Worm (Caenorhabditis elegans) whole organism, L4 larva: ENCODE results near the gene F01D5.7.

Experiments
- D1046.2 ChIP-seq: fragments of 200-800 bp; sonication (Bioruptor generic); IDR thresholded peaks from 2 replicates; pipeline ENCODE4 v1.3.6; 2022; ENCODE audit warnings: missing genetic modification characterization, missing compliant biosample characterization
- F10B5.3 ChIP-seq: sonication (generic microtip); optimal IDR thresholded peaks from 2 replicates; lab custom pipeline; 2016; ENCODE audit warnings: mild to moderate bottlenecking, missing genetic modification characterization, missing compliant biosample characterization
- F49E8.2 ChIP-seq: sonication (generic microtip); optimal IDR thresholded peaks from 2 replicates; lab custom pipeline; 2016; ENCODE audit warnings: missing compliant biosample characterization, mild to moderate bottlenecking, missing genetic modification characterization, borderline replicate concordance
- ZK546.5 ChIP-seq, 2 experiments: sonication (generic microtip); optimal IDR thresholded peaks; 2 replicates each; lab custom pipeline; 2017; ENCODE audit warnings: missing biosample characterization in 2 of 2, missing genetic modification characterization in 2 of 2
- aha-1 ChIP-seq: fragments of 150-350 bp; peaks from one replicate; lab custom pipeline; 2014; ENCODE audit warnings: missing biosample characterization, missing genetic modification characterization
- aly-2 ChIP-seq: sonication (generic microtip); optimal IDR thresholded peaks from 2 replicates; lab custom pipeline; 2018; ENCODE audit warnings: missing biosample characterization, missing genetic modification characterization
- ceh-28 ChIP-seq: fragments of 150-350 bp; optimal IDR thresholded peaks from 2 replicates; lab custom pipeline; 2014; ENCODE audit warnings: missing biosample characterization, missing genetic modification reagents, missing genetic modification characterization
- ceh-32 ChIP-seq: sonication (generic microtip); optimal IDR thresholded peaks from 2 replicates; lab custom pipeline; 2016; ENCODE audit warnings: mild to moderate bottlenecking, missing genetic modification characterization, missing compliant biosample characterization; ENCODE audit not compliant: poor library complexity
- ces-1 ChIP-seq: fragments of 150-350 bp; sonication (generic microtip); optimal IDR thresholded peaks from 4 replicates; lab custom pipeline; 2014; ENCODE audit warnings: missing biosample characterization, missing genetic modification reagents, missing genetic modification characterization
- daf-12 ChIP-seq: fragments of 150-350 bp; optimal IDR thresholded peaks from 2 replicates; lab custom pipeline; 2014; ENCODE audit warnings: missing biosample characterization, missing genetic modification reagents, missing genetic modification characterization
- daf-16 ChIP-seq, 3 experiments: sonication (generic microtip); optimal IDR thresholded peaks; 2 replicates each; lab custom pipeline; 2016 to 2017; ENCODE audit warnings: missing genetic modification characterization in 3 of 3, missing genetic modification reagents in 3 of 3, mild to moderate bottlenecking in 2 of 3, missing compliant biosample characterization in 2 of 3, missing biosample characterization in 1 of 3, moderate library complexity in 1 of 3
- daf-8 ChIP-seq: fragments of 200-800 bp; sonication (Bioruptor generic); IDR thresholded peaks from 2 replicates; pipeline ENCODE4 v1.3.6; 2022; ENCODE audit warnings: missing genetic modification characterization, missing compliant biosample characterization
- dmd-6 ChIP-seq: fragments of 200-800 bp; sonication (Bioruptor generic); IDR thresholded peaks from 2 replicates; pipeline ENCODE4 v1.3.6; 2022; ENCODE audit warnings: missing genetic modification reagents, missing genetic modification characterization, missing compliant biosample characterization
- dmd-9 ChIP-seq: fragments of 200-800 bp; sonication (Bioruptor generic); IDR thresholded peaks from 2 replicates; pipeline ENCODE4 v1.3.6; 2022; ENCODE audit warnings: missing genetic modification reagents, missing genetic modification characterization, missing compliant biosample characterization
- egl-43 ChIP-seq: fragments of 200-800 bp; sonication (Bioruptor generic); IDR thresholded peaks from 2 replicates; pipeline ENCODE4 v1.3.6; 2022; ENCODE audit warnings: missing genetic modification reagents, missing genetic modification characterization, missing compliant biosample characterization
- hlh-11 ChIP-seq: fragments of 200-800 bp; sonication (Bioruptor generic); optimal IDR thresholded peaks from 2 replicates; lab custom pipeline; 2018; ENCODE audit warnings: mild to moderate bottlenecking, missing genetic modification characterization, missing compliant biosample characterization
- hmg-1.1 ChIP-seq: fragments of 200-800 bp; sonication (Bioruptor generic); IDR thresholded peaks from 2 replicates; pipeline ENCODE4 v1.3.6; 2022; ENCODE audit warnings: missing genetic modification reagents, missing genetic modification characterization, missing compliant biosample characterization
- jun-1 ChIP-seq: fragments of 150-350 bp; optimal IDR thresholded peaks from 2 replicates; lab custom pipeline; 2014; ENCODE audit warnings: missing biosample characterization, missing genetic modification reagents, missing genetic modification characterization
- lim-7 ChIP-seq: fragments of 200-800 bp; sonication (Bioruptor generic); IDR thresholded peaks from 2 replicates; pipeline ENCODE4 v1.3.6; 2022; ENCODE audit warnings: missing genetic modification characterization, missing compliant biosample characterization
- lin-1 ChIP-seq: fragments of 200-800 bp; sonication (Bioruptor generic); IDR thresholded peaks from 2 replicates; pipeline ENCODE4 v1.3.6; 2022; ENCODE audit warnings: missing genetic modification reagents, missing genetic modification characterization, missing compliant biosample characterization
- lin-13 ChIP-seq: fragments of 150-350 bp; optimal IDR thresholded peaks from 2 replicates; lab custom pipeline; 2014; ENCODE audit warnings: missing biosample characterization, missing genetic modification reagents, missing genetic modification characterization
- lin-15B ChIP-seq: fragments of 150-350 bp; sonication (generic microtip); optimal IDR thresholded peaks from 3 replicates; lab custom pipeline; 2014; ENCODE audit warnings: missing biosample characterization, missing genetic modification characterization
- lin-29 ChIP-seq: fragments of 200-800 bp; sonication (Bioruptor generic); IDR thresholded peaks from 2 replicates; pipeline ENCODE4 v1.3.6; 2022; ENCODE audit warnings: missing genetic modification reagents, missing genetic modification characterization, missing compliant biosample characterization
- lin-39 ChIP-seq: fragments of 150-350 bp; optimal IDR thresholded peaks from 2 replicates; lab custom pipeline; 2014; ENCODE audit warnings: missing biosample characterization, missing genetic modification reagents, missing genetic modification characterization
- lir-3 ChIP-seq: sonication (generic microtip); optimal IDR thresholded peaks from 2 replicates; lab custom pipeline; 2016; ENCODE audit warnings: mild to moderate bottlenecking, missing genetic modification characterization, missing compliant biosample characterization
- madf-9 ChIP-seq: fragments of 200-800 bp; sonication (Bioruptor generic); conservative IDR thresholded peaks from 2 replicates; pipeline ENCODE4 v1.3.6; 2022; ENCODE audit warnings: missing genetic modification reagents, missing genetic modification characterization, missing compliant biosample characterization
- mdl-1 ChIP-seq, 2 experiments: fragments of 150-350 bp in 1 of 2; sonication (generic microtip) in 1 of 2; optimal IDR thresholded peaks; 2 replicates each; lab custom pipeline; 2014 to 2017; ENCODE audit warnings: missing biosample characterization in 2 of 2, missing genetic modification characterization in 2 of 2
- mep-1 ChIP-seq: fragments of 150-350 bp; sonication (generic microtip); optimal IDR thresholded peaks from 3 replicates; lab custom pipeline; 2014; ENCODE audit warnings: missing biosample characterization, missing genetic modification characterization
- mxl-2 ChIP-seq: fragments of 200-800 bp; sonication (Bioruptor generic); conservative IDR thresholded peaks from 2 replicates; pipeline ENCODE4 v1.3.6; 2022; ENCODE audit warnings: missing genetic modification reagents, missing genetic modification characterization, missing compliant biosample characterization
- mxl-3 ChIP-seq: fragments of 200-800 bp; sonication (Bioruptor generic); optimal IDR thresholded peaks from 2 replicates; lab custom pipeline; 2018; ENCODE audit warnings: mild to moderate bottlenecking, missing genetic modification characterization, missing compliant biosample characterization
- nhr-10 ChIP-seq: fragments of 150-350 bp; optimal IDR thresholded peaks from 2 replicates; lab custom pipeline; 2014; ENCODE audit warnings: missing biosample characterization, missing genetic modification characterization
- nhr-102 ChIP-seq: sonication (generic microtip); optimal IDR thresholded peaks from 2 replicates; lab custom pipeline; 2016; ENCODE audit warnings: mild to moderate bottlenecking, missing genetic modification characterization, moderate library complexity, missing compliant biosample characterization
- nhr-11 ChIP-seq: fragments of 150-350 bp; optimal IDR thresholded peaks from 2 replicates; lab custom pipeline; 2014; ENCODE audit warnings: missing biosample characterization, missing genetic modification characterization
- nhr-111 ChIP-seq: fragments of 200-800 bp; sonication (Bioruptor generic); optimal IDR thresholded peaks from 2 replicates; lab custom pipeline; 2018; ENCODE audit warnings: mild to moderate bottlenecking, missing genetic modification characterization, missing compliant biosample characterization
- nhr-237 ChIP-seq: sonication (generic microtip); optimal IDR thresholded peaks from 2 replicates; lab custom pipeline; 2017; ENCODE audit warnings: missing biosample characterization, missing genetic modification characterization
- nhr-28 ChIP-seq: fragments of 150-350 bp; optimal IDR thresholded peaks from 2 replicates; lab custom pipeline; 2014; ENCODE audit warnings: missing biosample characterization, missing genetic modification characterization
- nhr-42 ChIP-seq: fragments of 200-800 bp; sonication (Bioruptor generic); IDR thresholded peaks from 2 replicates; pipeline ENCODE4 v1.3.6; 2022; ENCODE audit warnings: missing genetic modification characterization, missing compliant biosample characterization
- pqm-1 ChIP-seq: sonication (generic microtip); optimal IDR thresholded peaks from 2 replicates; lab custom pipeline; 2017; ENCODE audit warnings: missing biosample characterization, missing genetic modification characterization
- sdz-12 ChIP-seq: fragments of 200-800 bp; sonication (Bioruptor generic); optimal IDR thresholded peaks from 2 replicates; lab custom pipeline; 2018; ENCODE audit warnings: mild to moderate bottlenecking, missing genetic modification characterization, missing compliant biosample characterization
- set-16 ChIP-seq: fragments of 200-800 bp; sonication (Bioruptor generic); IDR thresholded peaks from 2 replicates; pipeline ENCODE4 v1.3.6; 2022; ENCODE audit warnings: missing genetic modification reagents, missing genetic modification characterization, missing compliant biosample characterization
- skn-1 ChIP-seq: fragments of 150-350 bp; optimal IDR thresholded peaks from 2 replicates; lab custom pipeline; 2014; ENCODE audit warnings: missing biosample characterization, missing genetic modification characterization
- spr-1 ChIP-seq: sonication (generic microtip); optimal IDR thresholded peaks from 2 replicates; lab custom pipeline; 2016; ENCODE audit warnings: mild to moderate bottlenecking, missing genetic modification characterization, missing compliant biosample characterization
- spr-3 ChIP-seq: fragments of 200-800 bp; sonication (Bioruptor generic); optimal IDR thresholded peaks from 2 replicates; lab custom pipeline; 2018; ENCODE audit warnings: mild to moderate bottlenecking, missing genetic modification characterization, missing compliant biosample characterization
- tag-97 ChIP-seq: fragments of 200-800 bp; sonication (Bioruptor generic); IDR thresholded peaks from 2 replicates; pipeline ENCODE4 v1.3.6; 2022; ENCODE audit warnings: missing genetic modification characterization, missing compliant biosample characterization
- tra-1 ChIP-seq: fragments of 200-800 bp; sonication (Bioruptor generic); IDR thresholded peaks from 2 replicates; pipeline ENCODE4 v1.3.6; 2022; ENCODE audit warnings: missing genetic modification reagents, missing genetic modification characterization, missing compliant biosample characterization
- unc-39 ChIP-seq: sonication (generic microtip); optimal IDR thresholded peaks from 2 replicates; lab custom pipeline; 2017; ENCODE audit warnings: missing biosample characterization, missing genetic modification characterization
- unc-62 ChIP-seq, 3 experiments: fragments of 150-350 bp in 1 of 3; sonication (generic microtip); optimal IDR thresholded peaks in 2 of 3; peaks in 1 of 3; 1 replicate in 1 of 3; 2 replicates in 2 of 3; lab custom pipeline; 2014 to 2017; ENCODE audit warnings: missing biosample characterization in 3 of 3, missing genetic modification characterization in 3 of 3, missing genetic modification reagents in 3 of 3, missing genotype in 1 of 3
- zag-1 ChIP-seq: fragments of 150-350 bp; optimal IDR thresholded peaks from 2 replicates; lab custom pipeline; 2014; ENCODE audit warnings: missing biosample characterization, missing genetic modification characterization
- zfp-3 ChIP-seq: fragments of 200-800 bp; sonication (Bioruptor generic); conservative IDR thresholded peaks from 2 replicates; pipeline ENCODE4 v1.3.6; 2022; ENCODE audit warnings: missing genetic modification reagents, missing genetic modification characterization, missing compliant biosample characterization
- zip-11 ChIP-seq: fragments of 200-800 bp; sonication (Bioruptor generic); IDR thresholded peaks from 2 replicates; pipeline ENCODE4 v1.3.6; 2022; ENCODE audit warnings: missing genetic modification characterization, missing compliant biosample characterization
- zip-2 ChIP-seq: fragments of 150-350 bp; optimal IDR thresholded peaks from 2 replicates; lab custom pipeline; 2014; ENCODE audit warnings: missing biosample characterization, missing genetic modification characterization
- ztf-11 ChIP-seq: fragments of 150-350 bp; optimal IDR thresholded peaks from 2 replicates; lab custom pipeline; 2014; ENCODE audit warnings: missing biosample characterization, missing genetic modification characterization
- ztf-7 ChIP-seq: fragments of 150-350 bp; optimal IDR thresholded peaks from 2 replicates; lab custom pipeline; 2014; ENCODE audit warnings: missing biosample characterization, missing genetic modification characterization

Gene F01D5.7

DNA sequence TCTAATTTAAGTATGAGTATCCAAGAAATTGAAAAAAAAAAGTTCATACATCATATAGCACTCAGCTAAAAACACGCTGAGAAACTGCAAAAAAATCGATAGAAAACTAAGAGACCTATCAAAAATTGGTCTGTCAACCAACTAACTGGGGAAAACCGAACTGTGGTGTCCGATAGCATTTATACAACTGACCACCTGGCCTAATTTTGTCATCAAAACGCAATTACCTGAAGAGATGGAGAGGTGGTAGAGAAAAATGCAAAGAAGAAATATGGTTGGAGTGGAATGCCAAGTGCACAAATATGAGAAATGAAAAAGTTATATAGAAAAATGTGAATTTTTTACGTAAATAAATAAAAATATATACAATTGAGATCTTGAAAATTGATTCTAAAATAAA is 34.9 kb upstream of the F01D5.7 start, which contains the start of gene Y39G8B.1 (continued):
- TF ChIP-seq lin-1 (GFP tag; lab: Robert Waterston, UW): no peak
- TF ChIP-seq ceh-28 (tag; lab: Kevin White, UChicago): no peak
- TF ChIP-seq lin-39 (tag; lab: Kevin White, UChicago): no peak
- no peak for TF ChIP-seq tag-97 (GFP tag; lab: Robert Waterston, UW)
- no peak for TF ChIP-seq nhr-237 (tag; lab: Kevin White, UChicago)
- no peak for TF ChIP-seq sdz-12 (GFP tag; lab: Kevin White, UChicago)
- no peak for TF ChIP-seq nhr-102 (tag; lab: Kevin White, UChicago)
- TF ChIP-seq spr-3 (GFP tag; lab: Kevin White, UChicago): no peak
- TF ChIP-seq ceh-32 (tag; lab: Kevin White, UChicago): no peak
- no peak for TF ChIP-seq skn-1
- no peak for TF ChIP-seq ztf-11 (tag; lab: Kevin White, UChicago)
- TF ChIP-seq F49E8.2 (tag; lab: Kevin White, UChicago): no peak
- no peak for TF ChIP-seq tra-1 (GFP tag; lab: Robert Waterston, UW)
- no peak for TF ChIP-seq unc-39 (tag; lab: Kevin White, UChicago)
- TF ChIP-seq mxl-3 (GFP tag; lab: Kevin White, UChicago): peak; percentile 17
- TF ChIP-seq zip-2 (tag; lab: Kevin White, UChicago): no peak
- no peak for TF ChIP-seq D1046.2 (GFP tag; lab: Robert Waterston, UW)
- no peak for TF ChIP-seq mxl-2
- no peak for TF ChIP-seq ztf-7 (tag; lab: Kevin White, UChicago)
- TF ChIP-seq nhr-10 (tag; lab: Kevin White, UChicago): no peak
- peak; percentile 5 for TF ChIP-seq pqm-1 (tag; lab: Kevin White, UChicago)
- TF ChIP-seq madf-9: no peak
- TF ChIP-seq zip-11 (GFP tag; lab: Robert Waterston, UW): no peak
- TF ChIP-seq lir-3 (tag; lab: Kevin White, UChicago): no peak
- no peak for TF ChIP-seq egl-43
- TF ChIP-seq mep-1 (tag; lab: Kevin White, UChicago): peak; percentile 32
- no peak for TF ChIP-seq ZK546.5 (tag; optimal IDR thresholded peaks at IDR 0.05; lab: Kevin White, UChicago)
- TF ChIP-seq spr-1 (tag; lab: Kevin White, UChicago): no peak
- no peak for TF ChIP-seq F10B5.3 (tag; lab: Kevin White, UChicago)
- no peak for TF ChIP-seq dmd-9 (GFP tag; lab: Robert Waterston, UW)
- TF ChIP-seq zag-1 (tag; lab: Kevin White, UChicago): no peak
- no peak for TF ChIP-seq lin-15B
- no peak for TF ChIP-seq nhr-11 (tag; lab: Kevin White, UChicago)
- TF ChIP-seq daf-8 (GFP tag; lab: Robert Waterston, UW): no peak
- no peak for TF ChIP-seq daf-16 (GFP tag; optimal IDR thresholded peaks at IDR 0.05; lab: Kevin White, UChicago)
- TF ChIP-seq daf-16 (tag; optimal IDR thresholded peaks at IDR 0.05; lab: Kevin White, UChicago): peak; percentile 41
- no peak for TF ChIP-seq nhr-111 (GFP tag; lab: Kevin White, UChicago)
- TF ChIP-seq unc-62 (GFP tag; optimal IDR thresholded peaks at IDR 0.05 in 1 of 2; lab: Kevin White, UChicago): peak in 1 of 2 experiments; percentile 79
- no peak for TF ChIP-seq unc-62 (tag; optimal IDR thresholded peaks at IDR 0.05; lab: Kevin White, UChicago)
- no peak for TF ChIP-seq lin-13 (GFP tag; lab: Kevin White, UChicago)
- TF ChIP-seq aly-2 (tag; lab: Kevin White, UChicago): no peak
- no peak for TF ChIP-seq set-16
- TF ChIP-seq hmg-1.1 (GFP tag; lab: Robert Waterston, UW): no peak
- no peak for TF ChIP-seq nhr-42 (GFP tag; lab: Robert Waterston, UW)
- no peak for TF ChIP-seq lin-29
- TF ChIP-seq aha-1 (tag; lab: Kevin White, UChicago): no peak
- TF ChIP-seq hlh-11: peak; percentile 27
- no peak for TF ChIP-seq ces-1 (GFP tag; lab: Kevin White, UChicago)
- no peak for TF ChIP-seq jun-1 (tag; lab: Kevin White, UChicago)
- no peak for TF ChIP-seq zfp-3 (GFP tag; lab: Robert Waterston, UW)
- TF ChIP-seq lim-7 (GFP tag; lab: Robert Waterston, UW): no peak
- TF ChIP-seq dmd-6: 0 out of 2 replicates have a peak, but pooled peaks have one; percentile 19
- TF ChIP-seq mdl-1 (tag; optimal IDR thresholded peaks at IDR 0.05; lab: Kevin White, UChicago): peak in 1 of 2 experiments; percentile 29
- peak; percentile 51 for TF ChIP-seq nhr-28 (tag; lab: Kevin White, UChicago)
- no peak for TF ChIP-seq daf-12 (tag; lab: Kevin White, UChicago)
